Fruit fly (Drosophila melanogaster) whole organism, adult: Measurements from ENCODE around the gene CG11854.

ENCODE experiments used
- CG1620 ChIP-seq: fragments of 200-800 bp; sonication (Bioruptor generic); optimal IDR thresholded peaks from 2 replicates; lab custom pipeline; 2016; ENCODE audit warnings: missing biosample characterization, missing genetic modification characterization
- CG33017 ChIP-seq: fragments of 200-800 bp; sonication (Bioruptor generic); optimal IDR thresholded peaks from 2 replicates; lab custom pipeline; 2018; ENCODE audit warnings: missing biosample characterization, mild to moderate bottlenecking, missing genetic modification characterization, moderate library complexity
- Clk ChIP-seq: fragments of 200-800 bp; sonication (Bioruptor generic); optimal IDR thresholded peaks from 2 replicates; lab custom pipeline; 2017; ENCODE audit warnings: missing biosample characterization, missing genetic modification characterization
- ovo ChIP-seq: fragments of 200-800 bp; sonication (Bioruptor generic); optimal IDR thresholded peaks from 2 replicates; lab custom pipeline; 2016; ENCODE audit warnings: missing biosample characterization, missing genetic modification characterization

DNA sequence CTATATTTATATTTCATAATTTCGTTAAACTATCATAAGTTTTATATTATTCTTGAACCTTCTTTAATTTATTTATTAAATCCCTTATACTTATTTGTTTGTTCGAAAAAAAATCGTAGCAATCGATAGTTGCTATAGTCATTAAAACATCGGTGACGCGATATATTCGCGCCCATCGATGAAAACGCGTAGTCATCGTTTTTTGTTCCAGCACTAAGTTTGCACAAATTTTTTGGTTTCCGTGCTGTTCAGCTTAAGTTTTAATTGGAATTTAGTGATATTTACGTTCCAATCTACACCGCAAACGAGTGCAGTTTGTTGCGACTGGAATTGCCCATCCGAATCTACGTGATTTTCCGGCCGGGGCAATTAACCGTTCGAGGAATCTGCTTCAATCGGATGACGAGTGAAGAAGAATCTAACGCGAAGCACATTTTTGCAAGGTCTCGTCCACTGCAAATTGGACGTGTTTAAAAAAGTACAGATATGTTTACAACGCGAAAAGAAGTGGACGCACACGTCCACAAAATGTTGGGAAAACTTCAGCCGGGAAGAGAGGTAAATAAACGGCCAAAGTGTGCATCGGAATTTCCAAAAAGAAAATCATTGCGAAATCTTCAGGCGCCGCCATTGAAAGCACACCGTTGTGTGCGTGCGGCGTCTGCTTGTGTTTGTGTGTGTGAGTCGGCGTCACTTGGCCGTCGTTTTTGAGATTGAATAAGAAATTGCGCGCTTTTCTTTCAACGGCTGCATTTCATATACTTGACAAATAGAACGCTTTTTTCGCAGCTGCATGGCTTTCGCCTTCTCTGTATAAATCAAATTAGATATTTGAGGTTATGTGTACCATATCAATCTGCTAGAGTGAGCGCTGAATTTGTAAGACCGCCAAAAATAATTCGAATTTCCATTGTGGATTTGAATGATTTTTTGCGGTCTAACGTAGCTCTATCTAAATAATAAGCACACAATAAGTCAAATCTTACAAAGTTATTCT is 7.6 kb downstream of the CG11854 start, which contains the start of gene Nup358:
- TF ChIP-seq CG1620 (GFP tag; lab: Kevin White, UChicago) (peak; percentile 40), ovo (GFP tag; lab: Kevin White, UChicago) (peak; percentile 4), Clk (GFP tag; lab: Kevin White, UChicago) (no peak), CG33017 (tag; lab: Kevin White, UChicago) (no peak)
